Worm (Caenorhabditis elegans) whole organism, L4 larva: ENCODE results near the gene set-16.

ENCODE experiments used
- F10B5.3 ChIP-seq: sonication (generic microtip); optimal IDR thresholded peaks from 2 replicates; lab custom pipeline; 2016; ENCODE audit warnings: mild to moderate bottlenecking, missing genetic modification characterization, missing compliant biosample characterization
- F26F4.8 ChIP-seq: fragments of 200-800 bp; sonication (Bioruptor generic); conservative IDR thresholded peaks from 2 replicates; pipeline ENCODE4 v1.3.6; 2022; ENCODE audit warnings: missing genetic modification characterization, missing compliant biosample characterization
- F37D6.2 ChIP-seq: sonication (generic microtip); optimal IDR thresholded peaks from 2 replicates; lab custom pipeline; 2016; ENCODE audit warnings: mild to moderate bottlenecking, missing genetic modification characterization, missing compliant biosample characterization
- F44E2.7 ChIP-seq: fragments of 200-800 bp; sonication (Bioruptor generic); IDR thresholded peaks from 2 replicates; pipeline ENCODE4 v2.1.2; 2022; ENCODE audit warnings: missing genetic modification characterization, missing compliant biosample characterization
- R02D3.7 ChIP-seq: fragments of 150-350 bp; sonication (generic microtip); optimal IDR thresholded peaks from 3 replicates; lab custom pipeline; 2014; ENCODE audit warnings: missing biosample characterization, missing genetic modification characterization
- T26A8.4 ChIP-seq: fragments of 200-800 bp; sonication (Bioruptor generic); IDR thresholded peaks from 2 replicates; pipeline ENCODE4 v1.3.6; 2022; ENCODE audit warnings: missing genetic modification characterization, missing compliant biosample characterization
- Y105C5A.15 ChIP-seq: fragments of 200-800 bp; sonication (Bioruptor generic); IDR thresholded peaks from 2 replicates; pipeline ENCODE4 v1.3.6; 2022; ENCODE audit warnings: missing genetic modification characterization, missing compliant biosample characterization
- ZK337.2 ChIP-seq: fragments of 200-800 bp; sonication (Bioruptor generic); IDR thresholded peaks from 2 replicates; pipeline ENCODE4 v1.3.6; 2022; ENCODE audit warnings: missing genetic modification reagents, missing genetic modification characterization, missing compliant biosample characterization
- ZK546.5 ChIP-seq, 2 experiments: sonication (generic microtip); optimal IDR thresholded peaks; 2 replicates each; lab custom pipeline; 2017; ENCODE audit warnings: missing biosample characterization in 2 of 2, missing genetic modification characterization in 2 of 2
- aha-1 ChIP-seq: fragments of 150-350 bp; peaks from one replicate; lab custom pipeline; 2014; ENCODE audit warnings: missing biosample characterization, missing genetic modification characterization
- ceh-20 ChIP-seq: fragments of 200-800 bp; sonication (Bioruptor generic); IDR thresholded peaks from 2 replicates; pipeline ENCODE4 v1.3.6; 2022; ENCODE audit warnings: missing genetic modification reagents, missing genetic modification characterization, missing compliant biosample characterization
- ctbp-1 ChIP-seq: fragments of 200-800 bp; sonication (Bioruptor generic); IDR thresholded peaks from 2 replicates; pipeline ENCODE4 v1.3.6; 2022; ENCODE audit warnings: missing genetic modification reagents, missing genetic modification characterization, missing compliant biosample characterization
- daf-12 ChIP-seq: fragments of 150-350 bp; optimal IDR thresholded peaks from 2 replicates; lab custom pipeline; 2014; ENCODE audit warnings: missing biosample characterization, missing genetic modification reagents, missing genetic modification characterization
- daf-16 ChIP-seq, 3 experiments: sonication (generic microtip); optimal IDR thresholded peaks; 2 replicates each; lab custom pipeline; 2016 to 2017; ENCODE audit warnings: missing genetic modification characterization in 3 of 3, missing genetic modification reagents in 3 of 3, mild to moderate bottlenecking in 2 of 3, missing compliant biosample characterization in 2 of 3, missing biosample characterization in 1 of 3, moderate library complexity in 1 of 3
- dmd-6 ChIP-seq: fragments of 200-800 bp; sonication (Bioruptor generic); IDR thresholded peaks from 2 replicates; pipeline ENCODE4 v1.3.6; 2022; ENCODE audit warnings: missing genetic modification reagents, missing genetic modification characterization, missing compliant biosample characterization
- dmd-8 ChIP-seq: fragments of 200-800 bp; sonication (Bioruptor generic); IDR thresholded peaks from 2 replicates; pipeline ENCODE4 v1.3.6; 2022; ENCODE audit warnings: missing genetic modification characterization, missing compliant biosample characterization
- dmd-9 ChIP-seq: fragments of 200-800 bp; sonication (Bioruptor generic); IDR thresholded peaks from 2 replicates; pipeline ENCODE4 v1.3.6; 2022; ENCODE audit warnings: missing genetic modification reagents, missing genetic modification characterization, missing compliant biosample characterization
- dpl-1 ChIP-seq: fragments of 150-350 bp; optimal IDR thresholded peaks from 2 replicates; lab custom pipeline; 2014; ENCODE audit warnings: missing biosample characterization, missing genetic modification reagents, missing genetic modification characterization
- egl-27 ChIP-seq: sonication (generic microtip); optimal IDR thresholded peaks from 3 replicates; lab custom pipeline; 2017; ENCODE audit warnings: missing biosample characterization, missing genetic modification reagents, missing genetic modification characterization
- fkh-10 ChIP-seq: fragments of 150-350 bp; optimal IDR thresholded peaks from 2 replicates; lab custom pipeline; 2014; ENCODE audit warnings: missing biosample characterization, missing genetic modification reagents, missing genetic modification characterization
- gei-8 ChIP-seq: fragments of 200-800 bp; sonication (Bioruptor generic); optimal IDR thresholded peaks from 2 replicates; lab custom pipeline; 2018; ENCODE audit warnings: mild to moderate bottlenecking, missing genetic modification characterization, missing compliant biosample characterization
- hmg-1.1 ChIP-seq: fragments of 200-800 bp; sonication (Bioruptor generic); IDR thresholded peaks from 2 replicates; pipeline ENCODE4 v1.3.6; 2022; ENCODE audit warnings: missing genetic modification reagents, missing genetic modification characterization, missing compliant biosample characterization
- jun-1 ChIP-seq: fragments of 150-350 bp; optimal IDR thresholded peaks from 2 replicates; lab custom pipeline; 2014; ENCODE audit warnings: missing biosample characterization, missing genetic modification reagents, missing genetic modification characterization
- lin-13 ChIP-seq: fragments of 150-350 bp; optimal IDR thresholded peaks from 2 replicates; lab custom pipeline; 2014; ENCODE audit warnings: missing biosample characterization, missing genetic modification reagents, missing genetic modification characterization
- lin-15B ChIP-seq: fragments of 150-350 bp; sonication (generic microtip); optimal IDR thresholded peaks from 3 replicates; lab custom pipeline; 2014; ENCODE audit warnings: missing biosample characterization, missing genetic modification characterization
- lin-29 ChIP-seq: fragments of 200-800 bp; sonication (Bioruptor generic); IDR thresholded peaks from 2 replicates; pipeline ENCODE4 v1.3.6; 2022; ENCODE audit warnings: missing genetic modification reagents, missing genetic modification characterization, missing compliant biosample characterization
- lsy-2 ChIP-seq, 2 experiments: fragments of 150-350 bp in 1 of 2; sonication (generic microtip) in 1 of 2; optimal IDR thresholded peaks; 2 replicates each; lab custom pipeline; 2014 to 2017; ENCODE audit warnings: missing biosample characterization in 2 of 2, missing genetic modification characterization in 2 of 2
- mdl-1 ChIP-seq, 2 experiments: fragments of 150-350 bp in 1 of 2; sonication (generic microtip) in 1 of 2; optimal IDR thresholded peaks; 2 replicates each; lab custom pipeline; 2014 to 2017; ENCODE audit warnings: missing biosample characterization in 2 of 2, missing genetic modification characterization in 2 of 2
- mep-1 ChIP-seq: fragments of 150-350 bp; sonication (generic microtip); optimal IDR thresholded peaks from 3 replicates; lab custom pipeline; 2014; ENCODE audit warnings: missing biosample characterization, missing genetic modification characterization
- mxl-2 ChIP-seq: fragments of 200-800 bp; sonication (Bioruptor generic); conservative IDR thresholded peaks from 2 replicates; pipeline ENCODE4 v1.3.6; 2022; ENCODE audit warnings: missing genetic modification reagents, missing genetic modification characterization, missing compliant biosample characterization
- nhr-25 ChIP-seq: sonication (generic microtip); optimal IDR thresholded peaks from 2 replicates; lab custom pipeline; 2017; ENCODE audit warnings: missing genetic modification characterization, mild to moderate bottlenecking, missing compliant biosample characterization, antibody characterized with exemption, moderate library complexity, borderline replicate concordance; ENCODE audit not compliant: insufficient read depth
- nhr-28 ChIP-seq: fragments of 150-350 bp; optimal IDR thresholded peaks from 2 replicates; lab custom pipeline; 2014; ENCODE audit warnings: missing biosample characterization, missing genetic modification characterization
- nhr-42 ChIP-seq: fragments of 200-800 bp; sonication (Bioruptor generic); IDR thresholded peaks from 2 replicates; pipeline ENCODE4 v1.3.6; 2022; ENCODE audit warnings: missing genetic modification characterization, missing compliant biosample characterization
- nhr-48 ChIP-seq: sonication (generic microtip); optimal IDR thresholded peaks from 2 replicates; lab custom pipeline; 2016; ENCODE audit warnings: mild to moderate bottlenecking, missing genetic modification characterization, missing compliant biosample characterization
- nhr-77 ChIP-seq: fragments of 150-350 bp; optimal IDR thresholded peaks from 2 replicates; lab custom pipeline; 2014; ENCODE audit warnings: missing biosample characterization, missing genetic modification characterization
- sdz-12 ChIP-seq: fragments of 200-800 bp; sonication (Bioruptor generic); optimal IDR thresholded peaks from 2 replicates; lab custom pipeline; 2018; ENCODE audit warnings: mild to moderate bottlenecking, missing genetic modification characterization, missing compliant biosample characterization
- set-16 ChIP-seq: fragments of 200-800 bp; sonication (Bioruptor generic); IDR thresholded peaks from 2 replicates; pipeline ENCODE4 v1.3.6; 2022; ENCODE audit warnings: missing genetic modification reagents, missing genetic modification characterization, missing compliant biosample characterization
- snpc-4 ChIP-seq: fragments of 150-350 bp; optimal IDR thresholded peaks from 2 replicates; lab custom pipeline; 2014; ENCODE audit warnings: missing biosample characterization, missing genetic modification characterization
- unc-130 ChIP-seq: sonication (generic microtip); optimal IDR thresholded peaks from 2 replicates; lab custom pipeline; 2016; ENCODE audit warnings: missing genetic modification reagents, missing genetic modification characterization, missing compliant biosample characterization
- unc-62 ChIP-seq, 3 experiments: fragments of 150-350 bp in 1 of 3; sonication (generic microtip); optimal IDR thresholded peaks in 2 of 3; peaks in 1 of 3; 1 replicate in 1 of 3; 2 replicates in 2 of 3; lab custom pipeline; 2014 to 2017; ENCODE audit warnings: missing biosample characterization in 3 of 3, missing genetic modification characterization in 3 of 3, missing genetic modification reagents in 3 of 3, missing genotype in 1 of 3
- zip-2 ChIP-seq: fragments of 150-350 bp; optimal IDR thresholded peaks from 2 replicates; lab custom pipeline; 2014; ENCODE audit warnings: missing biosample characterization, missing genetic modification characterization

Gene set-16

ce11 chrIII:13630708-13631107, 13.0 kb upstream of the set-16 start, which contains the start of gene arrd-17 (continued):
- TF ChIP-seq egl-27 (tag; lab: Kevin White, UChicago) (no peak), mxl-2 (GFP tag; lab: Robert Waterston, UW) (no peak), jun-1 (tag; lab: Kevin White, UChicago) (no peak), dmd-6 (GFP tag; lab: Robert Waterston, UW) (no peak)

ce11 chrIII:13633826-13634225, 9.9 kb upstream of the set-16 start:
- TF ChIP-seq lin-29 = no peak
- 0 out of 2 replicates have a peak, but pooled peaks have one; percentile 42 for TF ChIP-seq ctbp-1 (GFP tag; lab: Robert Waterston, UW)
- no peak for TF ChIP-seq Y105C5A.15 (GFP tag; lab: Robert Waterston, UW)
- TF ChIP-seq dmd-8 (GFP tag; lab: Robert Waterston, UW) = no peak
- no peak for TF ChIP-seq aha-1
- TF ChIP-seq fkh-10 (GFP tag; lab: Kevin White, UChicago) = peak; percentile 41
- no peak for TF ChIP-seq unc-130 (GFP tag; lab: Kevin White, UChicago)
- TF ChIP-seq, all 104 proteins: peak for 2

- peak in 1 of 2 experiments; percentile 81 for TF ChIP-seq daf-16 (GFP tag; optimal IDR thresholded peaks at IDR 0.05; lab: Kevin White, UChicago)
- TF ChIP-seq daf-16 (tag; optimal IDR thresholded peaks at IDR 0.05; lab: Kevin White, UChicago) = no peak
- TF ChIP-seq snpc-4 (tag; lab: Kevin White, UChicago) = peak; percentile 1
- TF ChIP-seq mdl-1 (tag; optimal IDR thresholded peaks at IDR 0.05; lab: Kevin White, UChicago) = peak in 1 of 2 experiments; percentile 28
- TF ChIP-seq F26F4.8 (GFP tag; lab: Robert Waterston, UW) = no peak
- TF ChIP-seq dmd-9 (GFP tag; lab: Robert Waterston, UW) = no peak
- no peak for TF ChIP-seq F44E2.7
- TF ChIP-seq, all 104 proteins: peak for 3
Measured at ce11 chrIII:13635235-13635634, 8.5 kb upstream of the set-16 start.

ce11 chrIII:13635730-13636360, 7.9 kb upstream of the set-16 start:
- TF ChIP-seq lin-15B (no peak), nhr-42 (GFP tag; lab: Robert Waterston, UW) (no peak), zip-2 (tag; lab: Kevin White, UChicago) (no peak), sdz-12 (no peak), F37D6.2 (tag; lab: Kevin White, UChicago) (no peak), nhr-28 (tag; lab: Kevin White, UChicago) (no peak), nhr-48 (tag; lab: Kevin White, UChicago) (no peak), jun-1 (tag; lab: Kevin White, UChicago) (no peak), daf-12 (tag; lab: Kevin White, UChicago) (no peak), lin-13 (GFP tag; lab: Kevin White, UChicago) (no peak), hmg-1.1 (GFP tag; lab: Robert Waterston, UW) (no peak), lin-29 (no peak), ZK337.2 (GFP tag; lab: Robert Waterston, UW) (no peak), lsy-2 (tag; optimal IDR thresholded peaks at IDR 0.05; lab: Kevin White, UChicago) (peak in 1 of 2 experiments; percentile 16), nhr-77 (tag; lab: Kevin White, UChicago) (no peak), ZK546.5 (tag; optimal IDR thresholded peaks at IDR 0.05; lab: Kevin White, UChicago) (no peak), fkh-10 (GFP tag; lab: Kevin White, UChicago) (peak; percentile 35), T26A8.4 (GFP tag; lab: Robert Waterston, UW) (no peak), mxl-2 (GFP tag; lab: Robert Waterston, UW) (no peak), mep-1 (tag; lab: Kevin White, UChicago) (peak; percentile 38), daf-16 (GFP tag; optimal IDR thresholded peaks at IDR 0.05; lab: Kevin White, UChicago) (peak in 1 of 2 experiments; percentile 72), daf-16 (tag; optimal IDR thresholded peaks at IDR 0.05; lab: Kevin White, UChicago) (no peak), dmd-6 (GFP tag; lab: Robert Waterston, UW) (0 out of 2 replicates have a peak, but pooled peaks have one; percentile 5), dmd-8 (GFP tag; lab: Robert Waterston, UW) (no peak), nhr-25 (tag; lab: Kevin White, UChicago) (no peak), ceh-20 (GFP tag; lab: Robert Waterston, UW) (0 out of 2 replicates have a peak, but pooled peaks have one; percentile 13), set-16 (0 out of 2 replicates have a peak, but pooled peaks have one; percentile 8), unc-130 (GFP tag; lab: Kevin White, UChicago) (no peak), F10B5.3 (no peak), unc-62 (GFP tag; optimal IDR thresholded peaks at IDR 0.05 in 1 of 2; lab: Kevin White, UChicago) (peak in 1 of 2 experiments; percentile 53), unc-62 (tag; optimal IDR thresholded peaks at IDR 0.05; lab: Kevin White, UChicago) (no peak), mdl-1 (tag; optimal IDR thresholded peaks at IDR 0.05; lab: Kevin White, UChicago) (no peak), gei-8 (GFP tag; lab: Kevin White, UChicago) (no peak), dpl-1 (GFP tag; lab: Kevin White, UChicago) (no peak), R02D3.7 (tag; lab: Kevin White, UChicago) (no peak), ctbp-1 (GFP tag; lab: Robert Waterston, UW) (0 out of 2 replicates have a peak, but pooled peaks have one; percentile 22)
